Fruit fly (Drosophila melanogaster) whole organism, embryonic: ENCODE data around the gene CG32099.
A peak's percentile ranks its signal among the peaks of the same experiment; 100 is the strongest.

Source experiments
- Bdp1 ChIP-seq: fragments of 200-800 bp; sonication (Bioruptor generic); optimal IDR thresholded peaks from 3 replicates; lab custom pipeline; 2016; ENCODE audit warnings: missing biosample characterization, missing genetic modification characterization
- CG10366 ChIP-seq: fragments of 200-800 bp; sonication (Bioruptor generic); IDR thresholded peaks from 2 replicates; pipeline ENCODE4 v1.3.6; 2022; ENCODE audit warnings: missing biosample characterization, missing genetic modification characterization
- CG10431 ChIP-seq: fragments of 200-800 bp; sonication (Bioruptor generic); optimal IDR thresholded peaks from 3 replicates; lab custom pipeline; 2018; ENCODE audit warnings: missing biosample characterization, mild to moderate bottlenecking, missing genetic modification characterization
- CG12155 ChIP-seq: fragments of 200-800 bp; sonication (Bioruptor generic); optimal IDR thresholded peaks from 3 replicates; lab custom pipeline; 2016; ENCODE audit warnings: missing biosample characterization, missing genetic modification characterization
- CG12391 ChIP-seq: fragments of 200-800 bp; sonication (Bioruptor generic); optimal IDR thresholded peaks from 3 replicates; lab custom pipeline; 2018; ENCODE audit warnings: missing biosample characterization, mild to moderate bottlenecking, missing genetic modification characterization, moderate library complexity
- CG12744 ChIP-seq: fragments of 200-800 bp; sonication (Bioruptor generic); optimal IDR thresholded peaks from 2 replicates; lab custom pipeline; 2016; ENCODE audit warnings: missing biosample characterization, missing genetic modification characterization
- CG15514 ChIP-seq: fragments of 200-800 bp; sonication (Bioruptor generic); optimal IDR thresholded peaks from 3 replicates; lab custom pipeline; 2017; ENCODE audit warnings: missing biosample characterization, missing genetic modification characterization, mild to moderate bottlenecking, moderate library complexity, missing genetic modification reagents
- CG16863 ChIP-seq: fragments of 200-800 bp; sonication (Bioruptor generic); optimal IDR thresholded peaks from 3 replicates; lab custom pipeline; 2016; ENCODE audit warnings: missing biosample characterization, missing genetic modification characterization
- CG1792 ChIP-seq: fragments of 200-800 bp; sonication (Bioruptor generic); optimal IDR thresholded peaks from 2 replicates; lab custom pipeline; 2016; ENCODE audit warnings: missing biosample characterization, missing genetic modification characterization
- CG2889 ChIP-seq: fragments of 200-800 bp; sonication (Bioruptor generic); IDR thresholded peaks from 3 replicates; pipeline ENCODE4 v1.3.6; 2022; ENCODE audit warnings: missing biosample characterization, missing genetic modification characterization
- CG30020 ChIP-seq: fragments of 200-800 bp; optimal IDR thresholded peaks from 2 replicates; lab custom pipeline; 2019; ENCODE audit warnings: missing biosample characterization, mild to moderate bottlenecking, missing genetic modification characterization, moderate library complexity
- CG30431 ChIP-seq: fragments of 200-800 bp; sonication (Bioruptor generic); optimal IDR thresholded peaks from 2 replicates; lab custom pipeline; 2017; ENCODE audit warnings: missing biosample characterization, missing genetic modification characterization
- CG31388 ChIP-seq: fragments of 200-800 bp; sonication (Bioruptor generic); optimal IDR thresholded peaks from 2 replicates; lab custom pipeline; 2016; ENCODE audit warnings: missing biosample characterization, missing genetic modification characterization
- CG31441 ChIP-seq: fragments of 200-800 bp; sonication (Bioruptor generic); IDR thresholded peaks from 2 replicates; pipeline ENCODE4 v1.3.6; 2022; ENCODE audit warnings: missing biosample characterization, missing genetic modification characterization
- CG3407 ChIP-seq: fragments of 200-800 bp; sonication (Bioruptor generic); optimal IDR thresholded peaks from 2 replicates; lab custom pipeline; 2018; ENCODE audit warnings: missing biosample characterization, mild to moderate bottlenecking, missing genetic modification characterization
- CG6272 ChIP-seq: fragments of 200-800 bp; sonication (Bioruptor generic); IDR thresholded peaks from 2 replicates; pipeline ENCODE4 v1.3.6; 2022; ENCODE audit warnings: missing biosample characterization, missing genetic modification characterization
- CG8359 ChIP-seq: fragments of 200-800 bp; sonication (Bioruptor generic); optimal IDR thresholded peaks from 2 replicates; lab custom pipeline; 2017; ENCODE audit warnings: missing biosample characterization, mild to moderate bottlenecking, missing genetic modification characterization, borderline replicate concordance
- CG9817 ChIP-seq: fragments of 200-800 bp; sonication (Bioruptor generic); optimal IDR thresholded peaks from 2 replicates; lab custom pipeline; 2018; ENCODE audit warnings: missing biosample characterization, mild to moderate bottlenecking, missing genetic modification characterization, moderate library complexity
- Camta ChIP-seq: fragments of 200-800 bp; sonication (Bioruptor generic); optimal IDR thresholded peaks from 2 replicates; lab custom pipeline; 2016; ENCODE audit warnings: missing biosample characterization, missing genetic modification characterization
- CoRest ChIP-seq: fragments of 200-800 bp; sonication (Bioruptor generic); optimal IDR thresholded peaks from 3 replicates; lab custom pipeline; 2018; ENCODE audit warnings: missing biosample characterization, mild to moderate bottlenecking, missing genetic modification characterization, moderate library complexity
- Doc3 ChIP-seq: fragments of 200-800 bp; sonication (Bioruptor generic); IDR thresholded peaks from 3 replicates; pipeline ENCODE4 v1.3.6; 2022; ENCODE audit warnings: missing biosample characterization, missing genetic modification characterization; ENCODE audit not compliant: partially characterized antibody
- Ets97D ChIP-seq: fragments of 200-800 bp; sonication (Bioruptor generic); optimal IDR thresholded peaks from 3 replicates; lab custom pipeline; 2016; ENCODE audit warnings: missing biosample characterization, missing genetic modification characterization
- Hr3 ChIP-seq: fragments of 200-800 bp; sonication (Bioruptor generic); optimal IDR thresholded peaks from 3 replicates; lab custom pipeline; 2016; ENCODE audit warnings: missing biosample characterization, missing genetic modification characterization
- Kr ChIP-seq: fragments of 200-800 bp; sonication (Bioruptor generic); optimal IDR thresholded peaks from 2 replicates; lab custom pipeline; 2017; ENCODE audit warnings: missing biosample characterization, mild to moderate bottlenecking, missing genetic modification characterization
- Mrtf ChIP-seq: fragments of 200-800 bp; sonication (Bioruptor generic); IDR thresholded peaks from 3 replicates; pipeline ENCODE4 v1.3.6; 2022; ENCODE audit warnings: missing biosample characterization, missing genetic modification characterization
- Ptx1 ChIP-seq: fragments of 200-800 bp; sonication (Bioruptor generic); IDR thresholded peaks from 2 replicates; pipeline ENCODE4 v1.3.6; 2022; ENCODE audit warnings: missing biosample characterization, missing genetic modification characterization
- ac ChIP-seq: fragments of 200-800 bp; sonication (Bioruptor generic); optimal IDR thresholded peaks from 3 replicates; lab custom pipeline; 2017; ENCODE audit warnings: missing biosample characterization, mild to moderate bottlenecking, missing genetic modification characterization
- ash1 ChIP-seq: fragments of 200-800 bp; sonication (Bioruptor generic); optimal IDR thresholded peaks from 2 replicates; lab custom pipeline; 2018; ENCODE audit warnings: missing biosample characterization, mild to moderate bottlenecking, missing genetic modification characterization
- az2 ChIP-seq: fragments of 200-800 bp; sonication (Bioruptor generic); optimal IDR thresholded peaks from 3 replicates; lab custom pipeline; 2016; ENCODE audit warnings: missing biosample characterization, missing genetic modification characterization
- bbx ChIP-seq: fragments of 200-800 bp; sonication (Bioruptor generic); IDR thresholded peaks from 2 replicates; pipeline ENCODE4 v1.3.6; 2022; ENCODE audit warnings: missing biosample characterization, missing genetic modification characterization; ENCODE audit not compliant: partially characterized antibody
- br ChIP-seq: fragments of >200 bp; optimal IDR thresholded peaks from 2 replicates; lab custom pipeline; 2017
- croc ChIP-seq: fragments of 200-800 bp; sonication (Bioruptor generic); conservative IDR thresholded peaks from 3 replicates; pipeline ENCODE4 v1.3.6; 2022; ENCODE audit warnings: missing biosample characterization, missing genetic modification characterization
- dimm ChIP-seq: fragments of 200-800 bp; sonication (Bioruptor generic); IDR thresholded peaks from 2 replicates; pipeline ENCODE4 v1.3.6; 2022; ENCODE audit warnings: missing biosample characterization, missing genetic modification characterization
- dmrt11E ChIP-seq: fragments of 200-800 bp; sonication (Bioruptor generic); optimal IDR thresholded peaks from 3 replicates; lab custom pipeline; 2018; ENCODE audit warnings: missing biosample characterization, mild to moderate bottlenecking, missing genetic modification characterization, moderate library complexity
- eyg ChIP-seq: fragments of 200-800 bp; sonication (Bioruptor generic); optimal IDR thresholded peaks from 3 replicates; lab custom pipeline; 2016; ENCODE audit warnings: missing biosample characterization, missing genetic modification characterization
- gce ChIP-seq: fragments of 200-800 bp; sonication (Bioruptor generic); IDR thresholded peaks from 3 replicates; pipeline ENCODE4 v1.3.6; 2022; ENCODE audit warnings: missing biosample characterization, missing genetic modification characterization
- h ChIP-seq: fragments of >200 bp; optimal IDR thresholded peaks from 2 replicates; lab custom pipeline; 2017
- jing ChIP-seq: fragments of 200-800 bp; sonication (Bioruptor generic); optimal IDR thresholded peaks from 2 replicates; lab custom pipeline; 2018; ENCODE audit warnings: missing biosample characterization, mild to moderate bottlenecking, missing genetic modification characterization
- lmd ChIP-seq: fragments of 200-800 bp; sonication (Bioruptor generic); IDR thresholded peaks from 2 replicates; pipeline ENCODE4 v1.3.6; 2022; ENCODE audit warnings: missing biosample characterization, missing genetic modification characterization
- maf-S ChIP-seq: fragments of 200-800 bp; sonication (Bioruptor generic); optimal IDR thresholded peaks from 2 replicates; lab custom pipeline; 2016; ENCODE audit warnings: missing biosample characterization, missing genetic modification characterization
- mam ChIP-seq: fragments of 200-800 bp; sonication (Bioruptor generic); optimal IDR thresholded peaks from 3 replicates; lab custom pipeline; 2016; ENCODE audit warnings: missing biosample characterization, missing genetic modification characterization
- nerfin-1 ChIP-seq: fragments of 200-800 bp; sonication (Bioruptor generic); optimal IDR thresholded peaks from 3 replicates; lab custom pipeline; 2019; ENCODE audit warnings: missing biosample characterization, mild to moderate bottlenecking, missing genetic modification characterization, moderate library complexity
- row ChIP-seq: fragments of 200-800 bp; sonication (Bioruptor generic); IDR thresholded peaks from 3 replicates; pipeline ENCODE4 v1.3.6; 2022; ENCODE audit warnings: missing biosample characterization, missing genetic modification characterization
- salm ChIP-seq: fragments of 200-800 bp; sonication (Bioruptor generic); optimal IDR thresholded peaks from 2 replicates; lab custom pipeline; 2018; ENCODE audit warnings: missing biosample characterization, mild to moderate bottlenecking, missing genetic modification characterization
- sens ChIP-seq: fragments of 200-800 bp; sonication (Bioruptor generic); peaks from one replicate; lab custom pipeline; 2016; ENCODE audit warnings: missing biosample characterization, missing genetic modification characterization
- sisA ChIP-seq: fragments of 200-800 bp; sonication (Bioruptor generic); IDR thresholded peaks from 2 replicates; pipeline ENCODE4 v1.3.6; 2022; ENCODE audit warnings: missing biosample characterization, missing genetic modification characterization
- tll ChIP-seq, 2 experiments: fragments of 200-800 bp in 1 of 2; fragments of >200 bp in 1 of 2; sonication (Bioruptor generic) in 1 of 2; optimal IDR thresholded peaks; 2 replicates each; lab custom pipeline; 2017 to 2019; ENCODE audit warnings: missing biosample characterization in 2 of 2, missing genetic modification characterization in 2 of 2, mild to moderate bottlenecking in 1 of 2, moderate library complexity in 1 of 2
- toy ChIP-seq: fragments of 200-800 bp; sonication (Bioruptor generic); IDR thresholded peaks from 2 replicates; pipeline ENCODE4 v1.3.6; 2022; ENCODE audit warnings: missing biosample characterization, missing genetic modification characterization
- z ChIP-seq: fragments of 200-800 bp; sonication (Bioruptor generic); IDR thresholded peaks from 3 replicates; pipeline ENCODE4 v1.3.6; 2022; ENCODE audit warnings: missing biosample characterization, missing genetic modification characterization
- zfh2 ChIP-seq: fragments of 200-800 bp; sonication (Bioruptor generic); optimal IDR thresholded peaks from 2 replicates; lab custom pipeline; 2016; ENCODE audit warnings: missing biosample characterization, missing genetic modification characterization

Gene CG32099

DNA sequence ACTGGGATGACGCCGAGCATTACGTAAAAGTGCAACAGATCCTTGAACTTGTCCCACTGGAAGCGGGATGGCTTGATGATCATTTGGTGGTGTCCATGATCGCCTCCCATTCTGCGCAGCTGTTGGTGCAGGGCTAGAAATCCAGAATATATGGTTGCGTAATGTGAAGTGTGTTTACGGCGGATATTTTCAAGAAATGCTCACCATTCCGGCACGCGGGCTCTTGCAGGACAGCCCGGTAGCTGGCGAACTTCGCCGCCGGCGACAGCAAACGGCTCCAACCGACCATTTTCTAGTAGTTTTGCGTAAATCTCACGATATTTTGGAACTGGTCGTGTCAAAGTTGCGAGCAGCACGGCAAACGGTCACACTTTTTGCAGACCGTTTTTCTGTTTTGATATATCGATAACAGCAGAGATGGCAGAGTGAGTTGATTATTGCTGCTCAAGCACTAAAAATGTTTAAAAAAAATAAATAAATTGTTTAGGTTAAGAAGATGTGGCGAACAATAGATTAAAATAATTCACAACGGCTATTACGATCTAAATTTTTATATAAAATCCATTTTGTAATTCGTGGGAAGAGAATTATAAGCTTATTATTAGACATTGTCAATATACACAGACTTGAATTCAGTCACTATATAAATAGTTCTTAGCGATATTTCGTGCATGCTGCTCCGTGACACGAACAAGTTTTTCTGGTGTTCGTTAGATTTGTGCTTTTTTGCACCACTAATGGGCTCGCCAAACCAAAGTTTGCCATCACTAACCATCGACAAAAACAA, 10.8 kb upstream of the CG32099 start, which contains the start of the genes ND-SGDH and RhoGAP68F (continued):
- TF ChIP-seq maf-S (peak; percentile 68), bbx (GFP tag; lab: Robert Waterston, UW) (peak; percentile 89), CG6272 (peak; percentile 83; the same call in 1 of the 2 replicates), CG30020 (tag; lab: Kevin White, UChicago) (peak; percentile 77), CG16863 (GFP tag; lab: Kevin White, UChicago) (peak; percentile 58), CG2889 (GFP tag; lab: Robert Waterston, UW) (no peak), h (lab: Kevin White, UChicago) (no peak), salm (tag; lab: Kevin White, UChicago) (no peak), ash1 (GFP tag; lab: Kevin White, UChicago) (no peak), CG10366 (peak; percentile 56; the same call in 1 of the 2 replicates), toy (GFP tag; lab: Robert Waterston, UW) (peak; percentile 42; the same call in 1 of the 2 replicates), CG12744 (peak; percentile 20), dmrt11E (tag; lab: Kevin White, UChicago) (peak; percentile 70), Kr (GFP tag; lab: Kevin White, UChicago) (no peak), CG8359 (no peak), CG30431 (GFP tag; lab: Kevin White, UChicago) (peak; percentile 49), Mrtf (GFP tag; lab: Robert Waterston, UW) (peak; percentile 67; the same call in 1 of the 3 replicates), CoRest (tag; lab: Kevin White, UChicago) (peak; percentile 90), nerfin-1 (tag; lab: Kevin White, UChicago) (peak; percentile 62), row (GFP tag; lab: Robert Waterston, UW) (peak; percentile 94), Ptx1 (GFP tag; lab: Robert Waterston, UW) (peak; percentile 80), CG1792 (GFP tag; lab: Kevin White, UChicago) (peak; percentile 17), CG3407 (GFP tag; lab: Kevin White, UChicago) (peak; percentile 49), lmd (GFP tag; lab: Robert Waterston, UW) (peak; percentile 77), tll (GFP tag; optimal IDR thresholded peaks at IDR 0.05; lab: Kevin White, UChicago) (no peak), CG12155 (GFP tag; lab: Kevin White, UChicago) (peak; percentile 84), br (lab: Kevin White, UChicago) (no peak), sisA (peak; percentile 68), CG31388 (GFP tag; lab: Kevin White, UChicago) (peak; percentile 35), Camta (GFP tag; lab: Kevin White, UChicago) (peak; percentile 65), Ets97D (GFP tag; lab: Kevin White, UChicago) (peak; percentile 53), eyg (peak; percentile 9), croc (GFP tag; lab: Robert Waterston, UW) (peak; percentile 64), mam (GFP tag; lab: Kevin White, UChicago) (peak; percentile 72), CG31441 (GFP tag; lab: Robert Waterston, UW) (peak; percentile 82; the same call in 1 of the 2 replicates), Bdp1 (GFP tag; lab: Kevin White, UChicago) (peak; percentile 7), Doc3 (GFP tag; lab: Robert Waterston, UW) (peak; percentile 95), CG12391 (tag; lab: Kevin White, UChicago) (peak; percentile 85), jing (GFP tag; lab: Kevin White, UChicago) (no peak), CG15514 (GFP tag; lab: Kevin White, UChicago) (peak; percentile 89), zfh2 (GFP tag; lab: Kevin White, UChicago) (peak; percentile 86), CG10431 (GFP tag; lab: Kevin White, UChicago) (peak; percentile 36), Hr3 (GFP tag; lab: Kevin White, UChicago) (peak; percentile 81), ac (no peak), CG9817 (tag; lab: Kevin White, UChicago) (peak; percentile 83), gce (no peak), z (GFP tag; lab: Robert Waterston, UW) (no peak), az2 (GFP tag; lab: Kevin White, UChicago) (peak; percentile 72), sens (GFP tag; lab: Kevin White, UChicago) (peak; percentile 92), dimm (no peak)
